Fruit fly (Drosophila melanogaster): ENCODE measurements around the gene beta-Spec.

Gene beta-Spec

dm6 chrX:17682745-17683505, 25.8 kb downstream of the beta-Spec start (continued):
- TF ChIP-seq kah (GFP tag; optimal IDR thresholded peaks at IDR 0.05) (peak; percentile 4), CG1233 (GFP tag; optimal IDR thresholded peaks at IDR 0.05) (peak; percentile 15), ab (GFP tag; optimal IDR thresholded peaks at IDR 0.05) (peak; percentile 52), ATbp (GFP tag; optimal IDR thresholded peaks at IDR 0.05) (peak; percentile 70), cas (GFP tag; IDR thresholded peaks at IDR 0.05) (no peak), Fer3 (tag; optimal IDR thresholded peaks at IDR 0.05) (peak; percentile 37), CG9797 (GFP tag; optimal IDR thresholded peaks at IDR 0.05) (no peak), CG10321 (GFP tag; IDR thresholded peaks at IDR 0.05) (0 out of 2 replicates have a peak, but pooled peaks have one; percentile 10), CG7372 (GFP tag; IDR thresholded peaks at IDR 0.05) (peak; percentile 66), Fer1 (GFP tag; optimal IDR thresholded peaks at IDR 0.05) (no peak), CG6272 (GFP tag; IDR thresholded peaks at IDR 0.05) (peak; percentile 70), Dp (GFP tag; optimal IDR thresholded peaks at IDR 0.05) (no peak), hth (optimal IDR thresholded peaks at IDR 0.05) (no peak), CG2202 (tag; optimal IDR thresholded peaks at IDR 0.05) (no peak), wor (GFP tag; IDR thresholded peaks at IDR 0.05) (peak; percentile 78), CG13123 (GFP tag; optimal IDR thresholded peaks at IDR 0.05) (no peak), CG7963 (GFP tag; IDR thresholded peaks at IDR 0.05; ENCODE audit: partially characterized antibody) (no peak), vfl (GFP tag; optimal IDR thresholded peaks at IDR 0.05) (no peak), CG10654 (GFP tag; optimal IDR thresholded peaks at IDR 0.05) (no peak), knrl (GFP tag; IDR thresholded peaks at IDR 0.05; ENCODE audit: partially characterized antibody) (no peak), unc-4 (GFP tag; IDR thresholded peaks at IDR 0.05; ENCODE audit: partially characterized antibody) (no peak), BtbVII (GFP tag; optimal IDR thresholded peaks at IDR 0.05) (peak; percentile 34), CG7839 (tag; optimal IDR thresholded peaks at IDR 0.05) (peak; percentile 66), CG16779 (GFP tag; IDR thresholded peaks at IDR 0.05) (no peak), CG15011 (GFP tag; optimal IDR thresholded peaks at IDR 0.05) (peak; percentile 47), lola (GFP tag; optimal IDR thresholded peaks at IDR 0.05) (peak in 1 of 3 experiments; percentile 42), pum (GFP tag; optimal IDR thresholded peaks at IDR 0.05) (no peak), cwo (GFP tag; optimal IDR thresholded peaks at IDR 0.05) (peak; percentile 11), Sox100B (GFP tag; optimal IDR thresholded peaks at IDR 0.05) (peak; percentile 65), Lhr (GFP tag; optimal IDR thresholded peaks at IDR 0.05) (no peak), CG32532 (GFP tag; IDR thresholded peaks at IDR 0.05) (peak; percentile 62), tna (GFP tag; IDR thresholded peaks at IDR 0.05; ENCODE audit: partially characterized antibody) (no peak), CG13424 (tag; optimal IDR thresholded peaks at IDR 0.05) (peak; percentile 77), odd (GFP tag; optimal IDR thresholded peaks at IDR 0.05) (peak; percentile 36), H2.0 (GFP tag; IDR thresholded peaks at IDR 0.05) (peak; percentile 82), gcm2 (GFP tag; optimal IDR thresholded peaks at IDR 0.05) (no peak), CG12104 (GFP tag; optimal IDR thresholded peaks at IDR 0.05) (peak; percentile 52), her (GFP tag; optimal IDR thresholded peaks at IDR 0.05) (no peak), CG11085 (GFP tag; IDR thresholded peaks at IDR 0.05) (peak; percentile 38; the same call in 1 of the 2 replicates), CG15601 (tag; optimal IDR thresholded peaks at IDR 0.05) (peak; percentile 61), CG12744 (GFP tag; optimal IDR thresholded peaks at IDR 0.05) (no peak), Antp (GFP tag; optimal IDR thresholded peaks at IDR 0.05) (peak; percentile 18), CG2889 (GFP tag; IDR thresholded peaks at IDR 0.05) (peak; percentile 49; the same call in 1 of the 3 replicates), so (GFP tag; IDR thresholded peaks at IDR 0.05) (peak; percentile 77; the same call in 2 of the 3 replicates), mam (GFP tag; optimal IDR thresholded peaks at IDR 0.05) (peak; percentile 16), Doc2 (GFP tag; IDR thresholded peaks at IDR 0.05) (no peak), wek (GFP tag; optimal IDR thresholded peaks at IDR 0.05) (no peak), CG8290 (GFP tag; optimal IDR thresholded peaks at IDR 0.05) (no peak), CG8290 (tag; optimal IDR thresholded peaks at IDR 0.05) (no peak), CkIIα-i1 (GFP tag; IDR thresholded peaks at IDR 0.05) (no peak)
